Worm (Caenorhabditis elegans): ENCODE measurements around the gene srbc-70.

ce11 chrIV:4269308-4269707 is 41.5 kb upstream of the srbc-70 start, which contains the start of gene F36A4.3:
- no peak for TF ChIP-seq pqm-1 (tag; optimal IDR thresholded peaks at IDR 0.05)
- no peak for TF ChIP-seq fkh-10 (GFP tag; optimal IDR thresholded peaks at IDR 0.05)
- no peak for TF ChIP-seq sdc-2 (tag; optimal IDR thresholded peaks at IDR 0.05)
- TF ChIP-seq elt-2 (tag; optimal IDR thresholded peaks at IDR 0.05) = no peak
- TF ChIP-seq ama-1 (optimal IDR thresholded peaks at IDR 0.05) = no peak
- TF ChIP-seq ceh-14 (tag; optimal IDR thresholded peaks at IDR 0.05) = no peak
- TF ChIP-seq ztf-16 (tag; optimal IDR thresholded peaks at IDR 0.05) = no peak
- no peak for TF ChIP-seq K02D7.2 (tag; optimal IDR thresholded peaks at IDR 0.05)
- no peak for TF ChIP-seq C08G9.2 (tag; optimal IDR thresholded peaks at IDR 0.05)
- no peak for TF ChIP-seq nfya-1 (tag; optimal IDR thresholded peaks at IDR 0.05)
- TF ChIP-seq odd-2 (tag; optimal IDR thresholded peaks at IDR 0.05) = no peak
- TF ChIP-seq hlh-13 (GFP tag; optimal IDR thresholded peaks at IDR 0.05) = no peak
- TF ChIP-seq mec-3 (tag; optimal IDR thresholded peaks at IDR 0.05; ENCODE audit: borderline replicate concordance) = no peak
